Worm (Caenorhabditis elegans): ENCODE results near the gene mtrf-1L.
"Not testable (repeated sequence)": the region's sequence is repeated elsewhere in the genome, so short reads cannot be mapped to it uniquely, and the experiment has no call there.

ce11 chrIV:5162941-5163340 lies 24.0 kb upstream of the mtrf-1L start, which contains the start of the genes nspd-3 and C24D10.2:
- not testable (repeated sequence) for TF ChIP-seq nhr-41 (GFP tag; IDR thresholded peaks at IDR 0.05); fos-1 (tag; optimal IDR thresholded peaks at IDR 0.05)

Measured in whole organism, L4 larva.